Worm (Caenorhabditis elegans) whole organism, early embryonic: ENCODE measurements around the gene ssp-36.

Source experiments
- B0310.2 ChIP-seq: sonication (generic microtip); optimal IDR thresholded peaks from 2 replicates; lab custom pipeline; 2016; ENCODE audit warnings: mild to moderate bottlenecking, missing genetic modification characterization, missing compliant biosample characterization
- F13C5.2 ChIP-seq: sonication (generic microtip); optimal IDR thresholded peaks from 2 replicates; lab custom pipeline; 2017; ENCODE audit warnings: mild to moderate bottlenecking, missing genetic modification characterization, inconsistent platforms, missing compliant biosample characterization
- aly-1 ChIP-seq: sonication (generic microtip); optimal IDR thresholded peaks from 2 replicates; lab custom pipeline; 2016; ENCODE audit warnings: missing genetic modification characterization, missing compliant biosample characterization
- ama-1 ChIP-seq: fragments of 150-350 bp; optimal IDR thresholded peaks from 2 replicates; lab custom pipeline; 2014
- ceh-13 ChIP-seq: fragments of 200-800 bp; sonication (Bioruptor generic); optimal IDR thresholded peaks from 2 replicates; lab custom pipeline; 2018; ENCODE audit warnings: mild to moderate bottlenecking, missing genetic modification characterization, missing compliant biosample characterization
- ceh-36 ChIP-seq: sonication (generic microtip); optimal IDR thresholded peaks from 2 replicates; lab custom pipeline; 2016; ENCODE audit warnings: missing genetic modification characterization, inconsistent platforms, missing compliant biosample characterization
- ets-7 ChIP-seq: sonication (generic microtip); optimal IDR thresholded peaks from 2 replicates; lab custom pipeline; 2016; ENCODE audit warnings: missing genotype, missing genetic modification characterization, missing compliant biosample characterization
- flt-1 ChIP-seq: fragments of 200-800 bp; sonication (Bioruptor generic); IDR thresholded peaks from 2 replicates; pipeline ENCODE4 v1.3.6; 2022; ENCODE audit warnings: missing genetic modification characterization, missing compliant biosample characterization
- hmbx-1 ChIP-seq: sonication (generic microtip); optimal IDR thresholded peaks from 2 replicates; lab custom pipeline; 2016; ENCODE audit warnings: mild to moderate bottlenecking, missing genetic modification characterization, missing compliant biosample characterization
- hmg-4 ChIP-seq: fragments of 200-800 bp; sonication (Bioruptor generic); optimal IDR thresholded peaks from 2 replicates; lab custom pipeline; 2018; ENCODE audit warnings: mild to moderate bottlenecking, missing genetic modification characterization, missing compliant biosample characterization
- hnd-1 ChIP-seq: sonication (generic microtip); optimal IDR thresholded peaks from 2 replicates; lab custom pipeline; 2016; ENCODE audit warnings: missing genetic modification characterization, missing compliant biosample characterization
- pes-1 ChIP-seq: fragments of 200-800 bp; sonication (Bioruptor generic); IDR thresholded peaks from 2 replicates; pipeline ENCODE4 v1.3.6; 2022; ENCODE audit warnings: missing genetic modification reagents, missing genetic modification characterization, missing compliant biosample characterization
- scrt-1 ChIP-seq: fragments of 200-800 bp; sonication (Bioruptor generic); IDR thresholded peaks from 2 replicates; pipeline ENCODE4 v1.3.6; 2022; ENCODE audit warnings: missing genetic modification characterization, missing compliant biosample characterization
- sea-1 ChIP-seq: fragments of 200-800 bp; sonication (Bioruptor generic); conservative IDR thresholded peaks from 2 replicates; pipeline ENCODE4 v1.3.6; 2022; ENCODE audit warnings: missing genetic modification characterization, missing compliant biosample characterization
- tbx-11 ChIP-seq: fragments of 200-800 bp; sonication (Bioruptor generic); IDR thresholded peaks from 2 replicates; pipeline ENCODE4 v1.3.6; 2022; ENCODE audit warnings: missing genetic modification characterization, missing compliant biosample characterization
- tbx-37 ChIP-seq: fragments of 200-800 bp; sonication (Bioruptor generic); conservative IDR thresholded peaks from 2 replicates; pipeline ENCODE4 v1.3.6; 2022; ENCODE audit warnings: missing genetic modification reagents, missing genetic modification characterization, missing compliant biosample characterization
- tra-4 ChIP-seq: sonication (generic microtip); optimal IDR thresholded peaks from 2 replicates; lab custom pipeline; 2017; ENCODE audit warnings: missing genetic modification characterization, missing compliant biosample characterization

The ssp-36 gene

ce11 chrIV:9789496-9789895 lies 23.3 kb upstream of the ssp-36 start, which contains the start of gene T13F2.4:
TSS of gene T13F2.4 (plus strand) at chrIV:9789796.
- no peak for TF ChIP-seq F13C5.2 (tag; lab: Kevin White, UChicago)
- no peak for TF ChIP-seq ceh-13
- no peak for TF ChIP-seq hnd-1 (tag; lab: Kevin White, UChicago)
- no peak for TF ChIP-seq tbx-11 (GFP tag; lab: Robert Waterston, UW)
- TF ChIP-seq scrt-1: no peak
- no peak for TF ChIP-seq tra-4 (tag; lab: Kevin White, UChicago)
- TF ChIP-seq sea-1 (GFP tag; lab: Robert Waterston, UW): no peak
- TF ChIP-seq tbx-37 (GFP tag; lab: Robert Waterston, UW): no peak

ce11 chrIV:9784689-9785088 lies 18.5 kb upstream of the ssp-36 start, which contains the start of gene sre-4:
TSS of gene sre-4 (minus strand) at chrIV:9784789.
- TF ChIP-seq sea-1 (GFP tag; lab: Robert Waterston, UW) (no peak), pes-1 (GFP tag; lab: Robert Waterston, UW) (no peak), ama-1 (lab: Kevin White, UChicago) (no peak), ceh-36 (no peak), tbx-11 (GFP tag; lab: Robert Waterston, UW) (no peak), flt-1 (no peak), aly-1 (tag; lab: Kevin White, UChicago) (no peak), tbx-37 (GFP tag; lab: Robert Waterston, UW) (no peak), B0310.2 (tag; lab: Kevin White, UChicago) (no peak)

- TF ChIP-seq tbx-37 (GFP tag; lab: Robert Waterston, UW) (no peak), tra-4 (tag; lab: Kevin White, UChicago) (no peak), scrt-1 (no peak), aly-1 (tag; lab: Kevin White, UChicago) (no peak), ets-7 (no peak), hmg-4 (no peak), hnd-1 (tag; lab: Kevin White, UChicago) (no peak), ceh-36 (no peak), ceh-13 (no peak), B0310.2 (tag; lab: Kevin White, UChicago) (no peak), hmbx-1 (no peak)
Measured at ce11 chrIV:9778016-9778415, 11.9 kb upstream of the ssp-36 start, which contains the start of gene T13F2.6. TSS of gene T13F2.6 (plus strand) at chrIV:9778321.

ce11 chrIV:9777535-9777934 lies 11.4 kb upstream of the ssp-36 start, which contains the start of gene sna-2:
TSS of gene sna-2 (minus strand) at chrIV:9777634.
- TF ChIP-seq tbx-37 (GFP tag; lab: Robert Waterston, UW) (peak; percentile 68), aly-1 (tag; lab: Kevin White, UChicago) (no peak)

- TF ChIP-seq ceh-13 (peak; percentile 8), B0310.2 (tag; lab: Kevin White, UChicago) (no peak), sea-1 (GFP tag; lab: Robert Waterston, UW) (peak; percentile 30; the same call in 1 of the 2 replicates), tbx-37 (GFP tag; lab: Robert Waterston, UW) (no peak), flt-1 (no peak), F13C5.2 (tag; lab: Kevin White, UChicago) (no peak), ceh-36 (peak; percentile 42), pes-1 (GFP tag; lab: Robert Waterston, UW) (peak; percentile 27; the same call in 1 of the 2 replicates), tbx-11 (GFP tag; lab: Robert Waterston, UW) (no peak), hmg-4 (no peak), scrt-1 (no peak), hnd-1 (tag; lab: Kevin White, UChicago) (no peak), aly-1 (tag; lab: Kevin White, UChicago) (no peak), tra-4 (tag; lab: Kevin White, UChicago) (peak; percentile 33), ama-1 (lab: Kevin White, UChicago) (no peak), ets-7 (no peak), hmbx-1 (no peak)
Measured at ce11 chrIV:9773441-9773840, 7.3 kb upstream of the ssp-36 start.

ce11 chrIV:9772096-9772720 lies 6.1 kb upstream of the ssp-36 start, which contains the start of gene cav-1:
TSS of gene cav-1 (plus strand) at chrIV:9772510.
- TF ChIP-seq tbx-11 (GFP tag; lab: Robert Waterston, UW) (no peak), tra-4 (tag; lab: Kevin White, UChicago) (peak; percentile 7), F13C5.2 (tag; lab: Kevin White, UChicago) (peak; percentile 7), ceh-36 (peak; percentile 14), aly-1 (tag; lab: Kevin White, UChicago) (peak; percentile 29), hmbx-1 (no peak), ets-7 (no peak), B0310.2 (tag; lab: Kevin White, UChicago) (peak; percentile 14), flt-1 (no peak), scrt-1 (no peak), pes-1 (GFP tag; lab: Robert Waterston, UW) (peak; percentile 49; the same call in 1 of the 2 replicates), ama-1 (lab: Kevin White, UChicago) (peak; percentile 97), hmg-4 (peak; percentile 22), tbx-37 (GFP tag; lab: Robert Waterston, UW) (no peak), sea-1 (GFP tag; lab: Robert Waterston, UW) (0 out of 2 replicates have a peak, but pooled peaks have one; percentile 60), hnd-1 (tag; lab: Kevin White, UChicago) (no peak), ceh-13 (no peak)

- TF ChIP-seq ceh-13: no peak
- TF ChIP-seq tbx-11 (GFP tag; lab: Robert Waterston, UW): no peak
- no peak for TF ChIP-seq ceh-36
- TF ChIP-seq scrt-1: no peak
- no peak for TF ChIP-seq pes-1 (GFP tag; lab: Robert Waterston, UW)
- TF ChIP-seq ets-7: no peak
- TF ChIP-seq ama-1 (lab: Kevin White, UChicago): no peak
- TF ChIP-seq hnd-1 (tag; lab: Kevin White, UChicago): no peak
- no peak for TF ChIP-seq tra-4 (tag; lab: Kevin White, UChicago)
- no peak for TF ChIP-seq B0310.2 (tag; lab: Kevin White, UChicago)
- TF ChIP-seq hmbx-1: no peak
- TF ChIP-seq sea-1 (GFP tag; lab: Robert Waterston, UW): no peak
- no peak for TF ChIP-seq hmg-4
- TF ChIP-seq tbx-37 (GFP tag; lab: Robert Waterston, UW): no peak
- TF ChIP-seq aly-1 (tag; lab: Kevin White, UChicago): no peak
- TF ChIP-seq flt-1: no peak
- no peak for TF ChIP-seq F13C5.2 (tag; lab: Kevin White, UChicago)
Measured at ce11 chrIV:9770798-9771197, 4.6 kb upstream of the ssp-36 start.
